Worm (Caenorhabditis elegans) whole organism, L2 larva: Measurements from ENCODE around the gene hum-5.

Experiments used
- C34F6.9 ChIP-seq: fragments of 150-350 bp; optimal IDR thresholded peaks from 2 replicates; lab custom pipeline; 2014; ENCODE audit warnings: missing biosample characterization, missing genetic modification characterization
- F13H6.1 ChIP-seq: sonication (generic microtip); optimal IDR thresholded peaks from 2 replicates; lab custom pipeline; 2016; ENCODE audit warnings: missing genetic modification characterization, missing compliant biosample characterization
- R02D3.7 ChIP-seq: fragments of 150-350 bp; optimal IDR thresholded peaks from 2 replicates; lab custom pipeline; 2014; ENCODE audit warnings: missing biosample characterization, missing genetic modification characterization
- ZK546.5 ChIP-seq: sonication (generic microtip); optimal IDR thresholded peaks from 2 replicates; lab custom pipeline; 2017; ENCODE audit warnings: missing biosample characterization, missing genetic modification characterization
- alr-1 ChIP-seq: fragments of 150-350 bp; optimal IDR thresholded peaks from 2 replicates; lab custom pipeline; 2014; ENCODE audit warnings: missing biosample characterization, missing genetic modification characterization
- ama-1 ChIP-seq: fragments of 150-350 bp; optimal IDR thresholded peaks from 2 replicates; lab custom pipeline; 2018; ENCODE audit warnings: inconsistent platforms
- blmp-1 ChIP-seq: sonication (generic microtip); optimal IDR thresholded peaks from 2 replicates; lab custom pipeline; 2017; ENCODE audit warnings: missing genetic modification characterization, mild to moderate bottlenecking, missing compliant biosample characterization, antibody characterized with exemption, moderate library complexity; ENCODE audit not compliant: insufficient read depth
- ceh-16 ChIP-seq: fragments of 150-350 bp; optimal IDR thresholded peaks from 2 replicates; lab custom pipeline; 2014; ENCODE audit warnings: missing biosample characterization, missing genetic modification characterization
- crh-2 ChIP-seq: sonication (generic microtip); optimal IDR thresholded peaks from 2 replicates; lab custom pipeline; 2017; ENCODE audit warnings: missing biosample characterization, missing genetic modification characterization
- egl-27 ChIP-seq: sonication (generic microtip); optimal IDR thresholded peaks from 3 replicates; lab custom pipeline; 2017; ENCODE audit warnings: missing biosample characterization, missing genetic modification reagents, missing genetic modification characterization
- elt-1 ChIP-seq: fragments of 150-350 bp; optimal IDR thresholded peaks from 2 replicates; lab custom pipeline; 2014; ENCODE audit warnings: missing biosample characterization, missing genetic modification characterization
- elt-3 ChIP-seq: sonication (generic microtip); optimal IDR thresholded peaks from 2 replicates; lab custom pipeline; 2017; ENCODE audit warnings: missing biosample characterization, missing genetic modification characterization
- fos-1 ChIP-seq: fragments of 150-350 bp; optimal IDR thresholded peaks from 2 replicates; lab custom pipeline; 2014; ENCODE audit warnings: missing biosample characterization, missing genetic modification characterization
- gmeb-1 ChIP-seq: fragments of 150-350 bp; optimal IDR thresholded peaks from 2 replicates; lab custom pipeline; 2014; ENCODE audit warnings: missing biosample characterization, missing genetic modification characterization
- lin-11 ChIP-seq: fragments of 150-350 bp; sonication (generic microtip); optimal IDR thresholded peaks from 2 replicates; lab custom pipeline; 2014; ENCODE audit warnings: missing biosample characterization, missing genetic modification characterization, inconsistent platforms, mixed read lengths
- lin-39 ChIP-seq: fragments of 150-350 bp; optimal IDR thresholded peaks from 2 replicates; lab custom pipeline; 2014; ENCODE audit warnings: missing biosample characterization, missing genetic modification reagents, missing genetic modification characterization
- lsy-2 ChIP-seq, 2 experiments: fragments of 150-350 bp in 1 of 2; sonication (generic microtip) in 1 of 2; optimal IDR thresholded peaks; 2 replicates each; lab custom pipeline; 2014 to 2017; ENCODE audit warnings: missing biosample characterization in 2 of 2, missing genetic modification characterization in 2 of 2
- mab-5 ChIP-seq: fragments of 150-350 bp; optimal IDR thresholded peaks from 2 replicates; lab custom pipeline; 2014; ENCODE audit warnings: missing biosample characterization, missing genetic modification characterization
- mbf-1 ChIP-seq: sonication (generic microtip); optimal IDR thresholded peaks from 2 replicates; lab custom pipeline; 2017; ENCODE audit warnings: missing biosample characterization, missing genetic modification characterization
- nhr-11 ChIP-seq: fragments of 150-350 bp; optimal IDR thresholded peaks from 2 replicates; lab custom pipeline; 2014; ENCODE audit warnings: missing biosample characterization, missing genetic modification characterization
- nhr-12 ChIP-seq: fragments of 150-350 bp; optimal IDR thresholded peaks from 2 replicates; lab custom pipeline; 2014; ENCODE audit warnings: missing biosample characterization, missing genetic modification characterization
- nhr-129 ChIP-seq: fragments of 150-350 bp; optimal IDR thresholded peaks from 2 replicates; lab custom pipeline; 2014; ENCODE audit warnings: missing biosample characterization, missing genetic modification characterization
- nhr-21 ChIP-seq: fragments of 150-350 bp; optimal IDR thresholded peaks from 2 replicates; lab custom pipeline; 2014; ENCODE audit warnings: missing biosample characterization, missing genetic modification characterization
- nhr-23 ChIP-seq: fragments of 150-350 bp; optimal IDR thresholded peaks from 2 replicates; lab custom pipeline; 2014; ENCODE audit warnings: missing biosample characterization, missing genetic modification reagents, missing genetic modification characterization
- nhr-237 ChIP-seq: fragments of 150-350 bp; optimal IDR thresholded peaks from 2 replicates; lab custom pipeline; 2014; ENCODE audit warnings: missing biosample characterization, missing genetic modification characterization
- nhr-25 ChIP-seq: fragments of 150-350 bp; sonication (generic microtip); optimal IDR thresholded peaks from 3 replicates; lab custom pipeline; 2014; ENCODE audit warnings: missing biosample characterization, missing genetic modification characterization
- nhr-77 ChIP-seq: fragments of 150-350 bp; optimal IDR thresholded peaks from 2 replicates; lab custom pipeline; 2014; ENCODE audit warnings: missing biosample characterization, missing genetic modification characterization
- peb-1 ChIP-seq: fragments of 150-350 bp; optimal IDR thresholded peaks from 2 replicates; lab custom pipeline; 2014; ENCODE audit warnings: missing biosample characterization, missing genetic modification characterization
- sem-4 ChIP-seq: fragments of 150-350 bp; optimal IDR thresholded peaks from 2 replicates; lab custom pipeline; 2014; ENCODE audit warnings: missing biosample characterization, missing genetic modification reagents, missing genetic modification characterization
- skn-1 ChIP-seq: sonication (generic microtip); optimal IDR thresholded peaks from 2 replicates; lab custom pipeline; 2017; ENCODE audit warnings: missing biosample characterization, missing genetic modification characterization
- sma-3 ChIP-seq: sonication (generic microtip); optimal IDR thresholded peaks from 2 replicates; lab custom pipeline; 2016; ENCODE audit warnings: missing genetic modification reagents, missing genetic modification characterization, missing compliant biosample characterization
- sma-9 ChIP-seq, 2 experiments: fragments of 150-350 bp in 1 of 2; sonication (generic microtip) in 1 of 2; optimal IDR thresholded peaks; 2 replicates each; lab custom pipeline; 2014 to 2016; ENCODE audit warnings: missing genetic modification characterization in 2 of 2, mild to moderate bottlenecking in 1 of 2, missing biosample characterization in 1 of 2, missing compliant biosample characterization in 1 of 2, missing genetic modification reagents in 1 of 2, moderate library complexity in 1 of 2
- snpc-4 ChIP-seq: fragments of 150-350 bp; optimal IDR thresholded peaks from 2 replicates; lab custom pipeline; 2014; ENCODE audit warnings: missing biosample characterization, missing genetic modification characterization
- unc-55 ChIP-seq: fragments of 150-350 bp; sonication (generic microtip); optimal IDR thresholded peaks from 3 replicates; lab custom pipeline; 2014; ENCODE audit warnings: missing biosample characterization, missing genetic modification reagents, missing genetic modification characterization
- unc-62 ChIP-seq: fragments of 150-350 bp; optimal IDR thresholded peaks from 2 replicates; lab custom pipeline; 2014; ENCODE audit warnings: missing biosample characterization, missing genetic modification reagents, missing genetic modification characterization
- ztf-1 ChIP-seq: fragments of 200-800 bp; sonication (Bioruptor generic); conservative IDR thresholded peaks from 2 replicates; pipeline ENCODE4 v1.3.6; 2022; ENCODE audit warnings: missing genetic modification characterization, missing compliant biosample characterization
- ztf-11 ChIP-seq: sonication (generic microtip); optimal IDR thresholded peaks from 2 replicates; lab custom pipeline; 2017; ENCODE audit warnings: missing biosample characterization, missing genetic modification characterization
- ztf-4 ChIP-seq: fragments of 150-350 bp; optimal IDR thresholded peaks from 2 replicates; lab custom pipeline; 2014; ENCODE audit warnings: missing biosample characterization, missing genetic modification characterization

The hum-5 gene

DNA sequence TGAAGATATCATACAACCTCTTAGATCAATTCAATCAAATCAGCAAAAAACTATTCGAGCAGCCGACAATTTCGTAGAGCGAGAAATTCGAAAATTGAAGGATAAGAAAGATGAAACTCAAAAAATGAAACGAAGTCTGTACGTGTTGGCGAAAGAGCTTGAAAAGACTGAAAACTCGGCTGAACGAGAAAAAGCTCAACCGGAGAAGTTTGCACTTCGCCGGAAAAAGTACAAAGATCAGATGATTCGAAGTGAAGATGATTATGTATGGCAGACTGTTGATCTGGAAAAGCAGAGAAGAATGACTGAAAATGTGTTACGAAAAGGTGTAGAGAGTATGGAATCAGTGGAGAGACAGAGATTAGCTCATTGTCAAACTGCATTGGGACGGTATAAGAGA is 23.6 kb downstream of the hum-5 start:
- TF ChIP-seq lin-11 (tag; lab: Kevin White, UChicago) (no peak), unc-55 (no peak), ama-1 (no peak), sma-3 (GFP tag; lab: Kevin White, UChicago) (no peak), unc-62 (no peak), egl-27 (tag; lab: Kevin White, UChicago) (no peak), nhr-23 (tag; lab: Kevin White, UChicago) (no peak), alr-1 (tag; lab: Kevin White, UChicago) (no peak)

DNA sequence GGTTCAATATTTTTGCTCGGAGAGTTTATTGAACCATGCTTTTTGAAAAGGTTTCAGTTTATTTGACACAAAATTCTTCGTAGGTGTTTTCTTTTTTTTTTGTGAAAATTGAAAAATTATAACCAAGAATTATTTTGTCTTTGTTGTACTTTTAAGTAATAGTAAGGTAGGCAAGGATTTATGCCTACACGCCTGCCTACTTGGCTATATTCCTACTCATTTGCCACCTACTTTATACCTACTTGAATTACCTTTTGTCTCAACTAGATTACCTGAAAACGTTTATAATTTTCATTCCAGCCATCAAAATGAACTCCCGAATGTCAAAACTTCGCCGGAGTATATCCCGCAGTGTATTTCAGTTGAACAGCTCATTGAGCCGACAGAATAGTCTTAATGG is 24.6 kb downstream of the hum-5 start, which contains the start of gene C36E8.4:
Gene C36E8.4, plus strand, starts transcription at position 301 of the 400 bp plus-strand sequence.
- TF ChIP-seq sma-9 (GFP tag; optimal IDR thresholded peaks at IDR 0.05; lab: Kevin White, UChicago) (no peak), sma-9 (tag; optimal IDR thresholded peaks at IDR 0.05; lab: Kevin White, UChicago) (no peak), lsy-2 (tag; optimal IDR thresholded peaks at IDR 0.05; lab: Kevin White, UChicago) (no peak), nhr-25 (no peak), skn-1 (no peak), snpc-4 (no peak), unc-55 (no peak), nhr-23 (tag; lab: Kevin White, UChicago) (no peak), F13H6.1 (tag; lab: Kevin White, UChicago) (no peak), gmeb-1 (no peak), ztf-1 (GFP tag; lab: Robert Waterston, UW) (no peak), crh-2 (tag; lab: Kevin White, UChicago) (no peak), nhr-237 (no peak), ZK546.5 (no peak), C34F6.9 (no peak), ztf-11 (tag; lab: Kevin White, UChicago) (no peak)

DNA sequence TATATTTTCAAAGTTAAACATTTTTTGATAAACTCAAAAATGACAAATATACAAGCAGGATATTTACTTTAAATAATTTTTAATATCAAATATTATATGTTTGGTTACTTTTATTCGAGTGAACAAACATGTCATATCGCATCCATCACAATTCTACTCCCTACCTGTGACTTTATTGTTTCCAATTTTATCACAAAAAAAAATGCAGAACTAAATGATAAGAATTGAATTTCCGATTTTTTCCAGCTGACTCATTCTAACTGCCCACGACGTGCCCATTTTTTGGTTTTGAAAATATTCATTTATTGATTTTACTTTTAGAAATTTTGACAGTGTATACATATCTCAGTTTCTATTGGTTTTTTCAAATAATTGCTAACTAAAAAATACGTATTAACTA is 25.7 kb downstream of the hum-5 start:
- TF ChIP-seq fos-1 (tag; lab: Kevin White, UChicago) (peak; percentile 84), ama-1 (no peak), ztf-4 (tag; lab: Kevin White, UChicago) (no peak), egl-27 (tag; lab: Kevin White, UChicago) (no peak), lin-11 (tag; lab: Kevin White, UChicago) (no peak)

DNA sequence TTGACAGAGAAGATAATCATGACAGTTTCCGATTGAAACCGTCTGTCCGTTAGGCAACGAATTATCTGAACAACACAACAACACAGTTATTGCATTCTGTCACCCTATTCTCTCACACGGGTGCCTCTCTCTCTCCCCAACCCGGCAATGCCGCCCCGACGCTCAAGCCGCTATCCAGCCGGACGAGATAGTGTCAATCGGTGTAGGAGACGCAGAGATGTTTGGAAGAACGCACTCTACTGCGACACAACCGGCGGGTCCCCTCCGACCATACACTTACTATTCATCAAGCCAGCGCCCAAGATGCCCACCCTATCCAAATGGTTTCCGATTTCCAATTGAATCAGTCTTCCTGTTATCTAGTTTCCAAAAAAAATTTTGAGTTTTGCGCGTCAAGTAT is 26.5 kb downstream of the hum-5 start:
- TF ChIP-seq nhr-129 (tag; lab: Kevin White, UChicago) (peak; percentile 13), fos-1 (tag; lab: Kevin White, UChicago) (peak; percentile 7), sma-3 (GFP tag; lab: Kevin White, UChicago) (peak; percentile 5), sem-4 (tag; lab: Kevin White, UChicago) (no peak), mbf-1 (tag; lab: Kevin White, UChicago) (no peak), egl-27 (tag; lab: Kevin White, UChicago) (peak; percentile 13), ceh-16 (peak; percentile 37), nhr-25 (peak; percentile 7), lin-39 (tag; lab: Kevin White, UChicago) (no peak), ztf-4 (tag; lab: Kevin White, UChicago) (no peak), nhr-77 (no peak), F13H6.1 (tag; lab: Kevin White, UChicago) (no peak), lsy-2 (tag; optimal IDR thresholded peaks at IDR 0.05; lab: Kevin White, UChicago) (peak in 1 of 2 experiments; percentile 43)

DNA sequence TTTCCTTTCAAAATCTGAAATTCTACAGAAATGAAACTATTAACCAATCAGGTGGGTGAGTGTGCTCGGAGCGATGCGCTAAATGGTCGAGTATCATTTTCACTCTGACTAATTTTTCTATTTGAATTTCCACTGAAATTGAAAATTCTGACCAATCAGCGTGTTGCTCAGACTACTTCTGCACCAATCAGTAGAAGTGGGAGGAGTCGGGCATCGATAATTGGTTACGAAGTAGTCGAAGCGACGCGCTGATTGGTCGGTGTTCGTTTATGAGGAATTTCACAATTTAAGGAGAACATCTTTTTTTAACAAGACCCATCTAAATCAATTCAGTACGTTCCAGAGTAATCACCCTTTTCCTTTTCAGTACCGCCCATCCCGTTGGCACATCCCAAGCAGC is 27.5 kb downstream of the hum-5 start:
- TF ChIP-seq R02D3.7 (tag; lab: Kevin White, UChicago), result no peak
- no peak for TF ChIP-seq ZK546.5
- TF ChIP-seq sma-3 (GFP tag; lab: Kevin White, UChicago), result no peak
- no peak for TF ChIP-seq ztf-11 (tag; lab: Kevin White, UChicago)
- TF ChIP-seq lin-11 (tag; lab: Kevin White, UChicago), result no peak
- no peak for TF ChIP-seq nhr-21 (tag; lab: Kevin White, UChicago)
- no peak for TF ChIP-seq unc-62
- no peak for TF ChIP-seq elt-3 (tag; lab: Kevin White, UChicago)
- TF ChIP-seq nhr-12, result no peak
- no peak for TF ChIP-seq F13H6.1 (tag; lab: Kevin White, UChicago)
- TF ChIP-seq nhr-23 (tag; lab: Kevin White, UChicago), result no peak
- TF ChIP-seq peb-1 (tag; lab: Kevin White, UChicago), result no peak
- TF ChIP-seq nhr-77, result no peak
- no peak for TF ChIP-seq nhr-11 (tag; lab: Kevin White, UChicago)
- TF ChIP-seq elt-1 (tag; lab: Kevin White, UChicago), result no peak
- TF ChIP-seq mab-5 (tag; lab: Kevin White, UChicago), result no peak
- TF ChIP-seq mbf-1 (tag; lab: Kevin White, UChicago), result no peak
- TF ChIP-seq blmp-1 (tag; lab: Kevin White, UChicago), result no peak
